Fruit fly (Drosophila melanogaster): ENCODE data around the gene CG32793.

DNA sequence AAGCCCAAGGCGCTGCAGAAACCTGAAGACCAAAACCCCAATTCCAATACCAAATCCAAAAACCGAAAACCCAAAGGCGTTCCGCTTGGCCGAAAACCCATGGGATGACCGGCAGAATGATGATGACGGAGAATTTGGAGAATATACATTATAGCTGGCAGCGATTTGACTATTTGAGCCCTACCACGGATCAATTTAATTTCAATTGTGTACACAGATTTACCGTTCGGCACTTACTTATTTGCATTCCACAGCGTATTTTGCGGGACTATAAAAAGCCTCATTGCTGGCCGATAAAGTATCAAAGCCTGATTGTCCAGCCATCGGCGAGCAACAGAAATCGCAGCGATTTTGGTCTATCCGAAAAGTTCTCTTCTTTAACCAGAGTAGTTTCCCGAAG lies 15.5 kb downstream of the CG32793 start, which contains the start of gene CG14423:
- TF ChIP-seq toe (GFP tag; optimal IDR thresholded peaks at IDR 0.05) (no peak), kay (GFP tag; ENCODE audit: borderline replicate concordance) (no peak), CG14711 (tag; optimal IDR thresholded peaks at IDR 0.05) (no peak), Mnt (GFP tag; optimal IDR thresholded peaks at IDR 0.05) (no peak), CG1620 (GFP tag; optimal IDR thresholded peaks at IDR 0.05) (no peak), CG11617 (GFP tag; optimal IDR thresholded peaks at IDR 0.05) (no peak), CG5204 (GFP tag; optimal IDR thresholded peaks at IDR 0.05) (no peak), bab1 (GFP tag; optimal IDR thresholded peaks at IDR 0.05) (no peak)

All from whole organism, adult.